Fruit fly (Drosophila melanogaster) Kc167 (cell line): ENCODE results near the gene PVRAP.

ENCODE experiments used
- insv ChIP-seq: fragments of >200 bp; optimal IDR thresholded peaks from 3 replicates; lab custom pipeline; 2018; ENCODE audit warnings: missing external identifiers
- psq ChIP-seq: fragments of >200 bp; optimal IDR thresholded peaks from 2 replicates; lab custom pipeline; 2017; ENCODE audit warnings: missing external identifiers

dm6 chr3L:5996936-5997335 lies at the start of gene PVRAP:
- TF ChIP-seq insv = no peak
- TF ChIP-seq psq (lab: Kevin White, UChicago) = no peak
